Worm (Caenorhabditis elegans): ENCODE results near the gene mre-11.

Gene mre-11

ce11 chrV:10731989-10732472, 4.6 kb downstream of the mre-11 start, which contains the start of gene T28B11.1:
Gene T28B11.1, minus strand, starts transcription at chrV:10732422.
- TF ChIP-seq mab-9 (GFP tag; IDR thresholded peaks at IDR 0.05): no peak
- TF ChIP-seq lin-35 (GFP tag; optimal IDR thresholded peaks at IDR 0.05): peak in 1 of 2 experiments; percentile 3
- TF ChIP-seq elt-3 (tag; optimal IDR thresholded peaks at IDR 0.05): no peak
- TF ChIP-seq elt-2 (tag; optimal IDR thresholded peaks at IDR 0.05): peak; percentile 78
- no peak for TF ChIP-seq aha-1 (tag; optimal IDR thresholded peaks at IDR 0.05)
- TF ChIP-seq mdl-1 (tag; optimal IDR thresholded peaks at IDR 0.05): no peak

- TF ChIP-seq C16A3.4 (tag; optimal IDR thresholded peaks at IDR 0.05): no peak
- no peak for TF ChIP-seq egl-13 (tag; optimal IDR thresholded peaks at IDR 0.05)
- no peak for TF ChIP-seq ceh-90 (tag; optimal IDR thresholded peaks at IDR 0.05)
- TF ChIP-seq nhr-77 (tag; optimal IDR thresholded peaks at IDR 0.05): no peak
- no peak for TF ChIP-seq nhr-12 (tag; optimal IDR thresholded peaks at IDR 0.05)
- TF ChIP-seq xbp-1 (tag; optimal IDR thresholded peaks at IDR 0.05): no peak
- no peak for TF ChIP-seq nhr-237 (tag; optimal IDR thresholded peaks at IDR 0.05)
- TF ChIP-seq nhr-85 (tag): peak; percentile 57
- TF ChIP-seq blmp-1 (tag; optimal IDR thresholded peaks at IDR 0.05): peak; percentile 20
- TF ChIP-seq ceh-8 (GFP tag; optimal IDR thresholded peaks at IDR 0.05): no peak
- TF ChIP-seq unc-98 (GFP tag; IDR thresholded peaks at IDR 0.05): no peak
- no peak for TF ChIP-seq pqm-1 (tag; optimal IDR thresholded peaks at IDR 0.05)
- TF ChIP-seq fkh-8 (tag; optimal IDR thresholded peaks at IDR 0.05): no peak
- no peak for TF ChIP-seq unc-62 (GFP tag; optimal IDR thresholded peaks at IDR 0.05)
- no peak for TF ChIP-seq elt-2 (tag; optimal IDR thresholded peaks at IDR 0.05)
These were observed 5.7 kb downstream of the mre-11 start for ce11 chrV:10730824-10731416.

ce11 chrV:10729456-10729904, 7.2 kb downstream of the mre-11 start:
- TF ChIP-seq fos-1 (tag; optimal IDR thresholded peaks at IDR 0.05) (no peak), blmp-1 (tag; optimal IDR thresholded peaks at IDR 0.05) (peak; percentile 68), aha-1 (tag; optimal IDR thresholded peaks at IDR 0.05) (no peak), nhr-28 (tag; optimal IDR thresholded peaks at IDR 0.05) (no peak), skn-1 (tag; optimal IDR thresholded peaks at IDR 0.05) (peak; percentile 12), elt-2 (tag; optimal IDR thresholded peaks at IDR 0.05) (peak; percentile 92), tbx-2 (tag; optimal IDR thresholded peaks at IDR 0.05) (peak; percentile 47), egl-27 (tag; optimal IDR thresholded peaks at IDR 0.05) (no peak), nhr-71 (tag; optimal IDR thresholded peaks at IDR 0.05) (peak; percentile 65), unc-98 (GFP tag; IDR thresholded peaks at IDR 0.05) (no peak), unc-62 (GFP tag; optimal IDR thresholded peaks at IDR 0.05) (no peak), ama-1 (optimal IDR thresholded peaks at IDR 0.05) (no peak), lin-35 (GFP tag; optimal IDR thresholded peaks at IDR 0.05) (peak in 1 of 2 experiments; percentile 64), elt-3 (tag; optimal IDR thresholded peaks at IDR 0.05) (peak in 2 of 6 experiments; percentile 16 to 57), nhr-47 (tag; optimal IDR thresholded peaks at IDR 0.05) (peak; percentile 47), jun-1 (tag; optimal IDR thresholded peaks at IDR 0.05) (peak; percentile 43), C16A3.4 (tag; optimal IDR thresholded peaks at IDR 0.05) (peak; percentile 12), nhr-85 (tag) (peak; percentile 85), hpl-2 (GFP tag; optimal IDR thresholded peaks at IDR 0.05) (peak; percentile 21), lin-14 (GFP tag; optimal IDR thresholded peaks at IDR 0.05) (peak; percentile 69), nhr-90 (tag; optimal IDR thresholded peaks at IDR 0.05; ENCODE audit: poor library complexity) (peak; percentile 50), nhr-19 (GFP tag; conservative IDR thresholded peaks at IDR 0.05) (peak; percentile 34), efl-1 (optimal IDR thresholded peaks at IDR 0.05) (no peak), efl-1 (GFP tag; optimal IDR thresholded peaks at IDR 0.05 in 1 of 2) (peak in 1 of 2 experiments; percentile 94), rnt-1 (tag; optimal IDR thresholded peaks at IDR 0.05) (no peak), snu-23 (GFP tag; optimal IDR thresholded peaks at IDR 0.05) (peak; percentile 47), nhr-20 (tag; optimal IDR thresholded peaks at IDR 0.05) (peak; percentile 84), ceh-88 (GFP tag; IDR thresholded peaks at IDR 0.05) (no peak), lsy-2 (tag; optimal IDR thresholded peaks at IDR 0.05) (peak in 1 of 2 experiments; percentile 36), mdl-1 (tag; optimal IDR thresholded peaks at IDR 0.05) (peak in 1 of 2 experiments; percentile 72)

Measured in whole organism, L1 larva.